Worm (Caenorhabditis elegans) whole organism, L3 larva: ENCODE results near the gene rps-23.

Experiments used
- R02D3.7 ChIP-seq: fragments of 150-350 bp; optimal IDR thresholded peaks from 2 replicates; lab custom pipeline; 2014; ENCODE audit warnings: missing biosample characterization, missing genetic modification characterization
- aly-2 ChIP-seq: fragments of 150-350 bp; optimal IDR thresholded peaks from 2 replicates; lab custom pipeline; 2014; ENCODE audit warnings: missing biosample characterization, missing genetic modification characterization
- ama-1 ChIP-seq: fragments of 150-350 bp; optimal IDR thresholded peaks from 2 replicates; lab custom pipeline; 2018
- ceh-16 ChIP-seq: sonication (generic microtip); optimal IDR thresholded peaks from 2 replicates; lab custom pipeline; 2017; ENCODE audit warnings: missing biosample characterization, missing genetic modification characterization
- ceh-28 ChIP-seq: fragments of 150-350 bp; optimal IDR thresholded peaks from 2 replicates; lab custom pipeline; 2014; ENCODE audit warnings: missing biosample characterization, missing genetic modification reagents, missing genetic modification characterization
- elt-3 ChIP-seq, 3 experiments: fragments of 150-350 bp in 1 of 3; sonication (generic microtip) in 2 of 3; optimal IDR thresholded peaks; 2 replicates in 2 of 3; 4 replicates in 1 of 3; lab custom pipeline; 2014 to 2017; ENCODE audit warnings: missing biosample characterization in 3 of 3, missing genetic modification characterization in 3 of 3
- lin-39 ChIP-seq: fragments of 150-350 bp; optimal IDR thresholded peaks from 2 replicates; lab custom pipeline; 2018; ENCODE audit warnings: missing biosample characterization, missing genetic modification reagents, missing genetic modification characterization
- nhr-12 ChIP-seq: fragments of 150-350 bp; optimal IDR thresholded peaks from 2 replicates; lab custom pipeline; 2014; ENCODE audit warnings: missing biosample characterization, missing genetic modification characterization
- nhr-25 ChIP-seq: sonication (generic microtip); optimal IDR thresholded peaks from 2 replicates; lab custom pipeline; 2017; ENCODE audit warnings: missing biosample characterization, missing genetic modification characterization
- pha-4 ChIP-seq: fragments of 150-350 bp; optimal IDR thresholded peaks from 2 replicates; lab custom pipeline; 2014; ENCODE audit warnings: missing biosample characterization, missing genetic modification reagents, missing genetic modification characterization
- skn-1 ChIP-seq: fragments of 150-350 bp; optimal IDR thresholded peaks from 2 replicates; lab custom pipeline; 2014; ENCODE audit warnings: missing biosample characterization, missing genetic modification characterization
- snpc-4 ChIP-seq: fragments of 150-350 bp; optimal IDR thresholded peaks from 2 replicates; lab custom pipeline; 2014; ENCODE audit warnings: missing biosample characterization, missing genetic modification characterization
- unc-62 ChIP-seq: fragments of 150-350 bp; sonication (generic microtip); optimal IDR thresholded peaks from 4 replicates; lab custom pipeline; 2014; ENCODE audit warnings: missing biosample characterization, missing genetic modification reagents, missing genetic modification characterization
- ztf-11 ChIP-seq: fragments of 150-350 bp; optimal IDR thresholded peaks from 2 replicates; lab custom pipeline; 2014; ENCODE audit warnings: missing biosample characterization, missing genetic modification characterization

DNA sequence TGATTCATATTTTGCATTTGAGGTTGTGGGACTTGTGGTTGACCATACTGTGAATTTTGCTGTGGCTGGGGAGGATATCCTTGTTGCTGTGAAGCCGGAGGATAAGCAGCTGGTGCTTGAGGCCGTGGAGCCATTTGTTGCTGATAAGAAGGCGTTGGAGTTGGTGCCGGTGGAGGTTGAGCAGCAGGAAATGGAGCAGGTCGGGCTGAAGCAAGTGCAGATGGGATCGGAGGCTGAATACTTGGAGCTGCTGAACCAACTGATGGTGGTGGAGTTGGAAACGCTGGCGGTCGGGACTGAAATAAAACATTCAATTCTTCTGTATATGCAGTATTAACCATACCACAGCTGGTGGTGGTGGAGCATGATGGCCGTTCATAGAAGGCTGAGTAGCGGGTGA lies 30.9 kb downstream of the rps-23 start:
- TF ChIP-seq elt-3 (tag; optimal IDR thresholded peaks at IDR 0.05; lab: Kevin White, UChicago) (no peak), aly-2 (tag; lab: Kevin White, UChicago) (no peak), skn-1 (tag; lab: Kevin White, UChicago) (no peak), unc-62 (GFP tag; lab: Kevin White, UChicago) (no peak), pha-4 (no peak), ztf-11 (no peak), ceh-16 (tag; lab: Kevin White, UChicago) (no peak), ceh-28 (tag; lab: Kevin White, UChicago) (no peak), nhr-25 (tag; lab: Kevin White, UChicago) (no peak), ama-1 (no peak), snpc-4 (tag; lab: Kevin White, UChicago) (no peak), lin-39 (tag; lab: Kevin White, UChicago) (no peak), nhr-12 (tag; lab: Kevin White, UChicago) (no peak), R02D3.7 (tag; lab: Kevin White, UChicago) (no peak)
